Fruit fly (Drosophila melanogaster) whole organism, wandering third instar larva: ENCODE measurements around the gene Svip.
A peak's percentile ranks its signal among the peaks of the same experiment; 100 is the strongest.

Experiments
- CG9705 ChIP-seq: fragments of 200-800 bp; sonication (Bioruptor generic); optimal IDR thresholded peaks from 2 replicates; lab custom pipeline; 2018; ENCODE audit warnings: missing biosample characterization, mild to moderate bottlenecking, missing genetic modification characterization
- Jra ChIP-seq: sonication (Bioruptor generic); optimal IDR thresholded peaks from 2 replicates; lab custom pipeline; 2016; ENCODE audit warnings: missing biosample characterization, missing genetic modification characterization
- Myc ChIP-seq: fragments of >200 bp; optimal IDR thresholded peaks from 2 replicates; lab custom pipeline; 2017
- Vsx2 ChIP-seq: fragments of 200-300, 225-300 bp; sonication (Bioruptor generic); optimal IDR thresholded peaks from 2 replicates; lab custom pipeline; 2018; ENCODE audit warnings: missing biosample characterization, missing genetic modification characterization; ENCODE audit not compliant: partially characterized antibody
- brk ChIP-seq: fragments of 200-800 bp; sonication (Bioruptor generic); optimal IDR thresholded peaks from 2 replicates; lab custom pipeline; 2016; ENCODE audit warnings: missing biosample characterization, mild to moderate bottlenecking, missing genetic modification characterization
- dl ChIP-seq, 2 experiments: fragments of 175-275, 200-275 bp in 1 of 2; fragments of 200-275 bp in 1 of 2; sonication (Bioruptor generic); optimal IDR thresholded peaks; lab custom pipeline; 2018; ENCODE audit warnings: mild to moderate bottlenecking in 2 of 2, missing biosample characterization in 2 of 2, missing genetic modification characterization in 2 of 2, moderate library complexity in 2 of 2; ENCODE audit not compliant: partially characterized antibody in 2 of 2, insufficient read depth in 1 of 2
- dmrt93B ChIP-seq: fragments of 200-800 bp; sonication (Bioruptor generic); optimal IDR thresholded peaks from 2 replicates; lab custom pipeline; 2018; ENCODE audit warnings: missing biosample characterization, mild to moderate bottlenecking, missing genetic modification characterization
- dsf ChIP-seq: sonication (Bioruptor generic); optimal IDR thresholded peaks from 2 replicates; lab custom pipeline; 2016; ENCODE audit warnings: missing biosample characterization, missing genetic modification characterization, borderline replicate concordance
- pan ChIP-seq: fragments of >200 bp; optimal IDR thresholded peaks from 2 replicates; lab custom pipeline; 2017
- psq ChIP-seq: fragments of 200-800 bp; sonication (Bioruptor generic); optimal IDR thresholded peaks from 3 replicates; lab custom pipeline; 2017; ENCODE audit warnings: missing biosample characterization, mild to moderate bottlenecking, missing genetic modification characterization, moderate library complexity
- rgr ChIP-seq: fragments of 200-800 bp; sonication (Bioruptor generic); optimal IDR thresholded peaks from 3 replicates; lab custom pipeline; 2016; ENCODE audit warnings: missing biosample characterization, mild to moderate bottlenecking, missing genetic modification characterization

- TF ChIP-seq Vsx2 (GFP tag; lab: Kevin White, UChicago) (peak; percentile 40), dmrt93B (GFP tag; lab: Kevin White, UChicago) (no peak), CG9705 (GFP tag; lab: Kevin White, UChicago) (no peak), brk (GFP tag; lab: Kevin White, UChicago) (no peak), dsf (no peak), psq (GFP tag; lab: Kevin White, UChicago) (no peak), pan (lab: Kevin White, UChicago) (no peak), dl (GFP tag; optimal IDR thresholded peaks at IDR 0.05; lab: Kevin White, UChicago; ENCODE audit: insufficient read depth in 1 of 2, partially characterized antibody in 2 of 2) (peak in 1 of 2 experiments; percentile 8), Myc (lab: Kevin White, UChicago) (peak; percentile 33), Jra (GFP tag; lab: Kevin White, UChicago) (no peak), rgr (GFP tag; lab: Kevin White, UChicago) (no peak)
Observed at dm6 chr3L:9402157-9402890, 43.5 kb downstream of the Svip start, which contains the start of gene eIF4E1.
